Fruit fly (Drosophila melanogaster) Kc167 (cell line): ENCODE results near the gene rump.

Experiments
- h ChIP-seq: fragments of >200 bp; optimal IDR thresholded peaks from 3 replicates; lab custom pipeline; 2018; ENCODE audit warnings: missing external identifiers
- insv ChIP-seq: fragments of >200 bp; optimal IDR thresholded peaks from 3 replicates; lab custom pipeline; 2018; ENCODE audit warnings: missing external identifiers
- ttk ChIP-seq: sonication (Bioruptor generic); optimal IDR thresholded peaks from 2 replicates; lab custom pipeline; 2017; ENCODE audit warnings: missing external identifiers

dm6 chr3R:9503329-9504088, 6.6 kb downstream of the rump start:
- no peak for TF ChIP-seq ttk (lab: Kevin White, UChicago)
- no peak for TF ChIP-seq insv (lab: Kevin White, UChicago)
- no peak for TF ChIP-seq h (lab: Kevin White, UChicago)
